Fruit fly (Drosophila melanogaster): ENCODE results near the gene CG11878.

- peak; percentile 51 for TF ChIP-seq Deaf1 (tag; optimal IDR thresholded peaks at IDR 0.05)
- TF ChIP-seq Ada2b (GFP tag; IDR thresholded peaks at IDR 0.05): no peak
- TF ChIP-seq CG15269 (tag; optimal IDR thresholded peaks at IDR 0.05): no peak
- no peak for TF ChIP-seq CG14860 (GFP tag; IDR thresholded peaks at IDR 0.05; ENCODE audit: partially characterized antibody)
- TF ChIP-seq CG31388 (GFP tag; optimal IDR thresholded peaks at IDR 0.05): no peak
- TF ChIP-seq Sox100B (GFP tag; optimal IDR thresholded peaks at IDR 0.05): no peak
- TF ChIP-seq emc (GFP tag; optimal IDR thresholded peaks at IDR 0.05): no peak
- TF ChIP-seq CG10565 (GFP tag; optimal IDR thresholded peaks at IDR 0.05): no peak
- TF ChIP-seq dmrt99B (tag; optimal IDR thresholded peaks at IDR 0.05): no peak
- TF ChIP-seq Meics (GFP tag; optimal IDR thresholded peaks at IDR 0.05): no peak
- no peak for TF ChIP-seq pzg (GFP tag; optimal IDR thresholded peaks at IDR 0.05)
- TF ChIP-seq CG10321 (GFP tag; IDR thresholded peaks at IDR 0.05): no peak; the same call in 1 of the 2 replicates
- TF ChIP-seq Med (GFP tag): no peak
These were observed 40.1 kb downstream of the CG11878 start, which contains the start of gene CG31087 for dm6 chr3R:25313771-25314170.
